Worm (Caenorhabditis elegans) whole organism, late embryonic: ENCODE measurements around the gene K07C5.13.

Source experiments
- C08G9.2 ChIP-seq: sonication (generic microtip); optimal IDR thresholded peaks from 2 replicates; lab custom pipeline; 2016; ENCODE audit warnings: mild to moderate bottlenecking, missing genetic modification characterization, moderate library complexity, missing compliant biosample characterization
- C38D4.7 ChIP-seq: fragments of 200-800 bp; sonication (Bioruptor generic); optimal IDR thresholded peaks from 2 replicates; lab custom pipeline; 2018; ENCODE audit warnings: mild to moderate bottlenecking, missing genetic modification characterization, moderate library complexity, missing compliant biosample characterization
- F13H6.1 ChIP-seq: sonication (generic microtip); optimal IDR thresholded peaks from 2 replicates; lab custom pipeline; 2016; ENCODE audit warnings: missing genetic modification characterization, missing compliant biosample characterization
- Y22D7AL.16 ChIP-seq: sonication (generic microtip); optimal IDR thresholded peaks from 2 replicates; lab custom pipeline; 2016; ENCODE audit warnings: missing genetic modification characterization, missing compliant biosample characterization
- ahr-1 ChIP-seq: sonication (generic microtip); optimal IDR thresholded peaks from 2 replicates; lab custom pipeline; 2016; ENCODE audit warnings: missing genetic modification characterization, missing compliant biosample characterization
- ama-1 ChIP-seq: fragments of 150-350 bp; optimal IDR thresholded peaks from 2 replicates; lab custom pipeline; 2014
- ceh-19 ChIP-seq: fragments of 200-800 bp; sonication (Bioruptor generic); optimal IDR thresholded peaks from 2 replicates; lab custom pipeline; 2018; ENCODE audit warnings: mild to moderate bottlenecking, missing genetic modification characterization, missing compliant biosample characterization
- ceh-2 ChIP-seq: sonication (generic microtip); optimal IDR thresholded peaks from 2 replicates; lab custom pipeline; 2016; ENCODE audit warnings: missing genotype, missing genetic modification characterization, missing compliant biosample characterization
- ceh-22 ChIP-seq: sonication (generic microtip); optimal IDR thresholded peaks from 2 replicates; lab custom pipeline; 2017; ENCODE audit warnings: missing biosample characterization, missing genetic modification characterization
- ceh-24 ChIP-seq: sonication (generic microtip); optimal IDR thresholded peaks from 2 replicates; lab custom pipeline; 2016; ENCODE audit warnings: mild to moderate bottlenecking, missing genetic modification characterization, missing compliant biosample characterization
- ceh-31 ChIP-seq: sonication (generic microtip); optimal IDR thresholded peaks from 2 replicates; lab custom pipeline; 2016; ENCODE audit warnings: missing genetic modification characterization, missing compliant biosample characterization
- ceh-34 ChIP-seq: sonication (generic microtip); optimal IDR thresholded peaks from 2 replicates; lab custom pipeline; 2016; ENCODE audit warnings: mild to moderate bottlenecking, missing genetic modification characterization, missing compliant biosample characterization
- ceh-6 ChIP-seq: fragments of 200-800 bp; sonication (Bioruptor generic); optimal IDR thresholded peaks from 2 replicates; lab custom pipeline; 2018; ENCODE audit warnings: mild to moderate bottlenecking, missing genetic modification characterization, missing compliant biosample characterization
- dve-1 ChIP-seq: sonication (generic microtip); optimal IDR thresholded peaks from 2 replicates; lab custom pipeline; 2017; ENCODE audit warnings: antibody characterized with exemption, mild to moderate bottlenecking, missing genetic modification characterization, missing compliant biosample characterization
- ets-4 ChIP-seq: sonication (generic microtip); optimal IDR thresholded peaks from 2 replicates; lab custom pipeline; 2016; ENCODE audit warnings: missing genetic modification characterization, missing compliant biosample characterization
- fax-1 ChIP-seq: sonication (generic microtip); optimal IDR thresholded peaks from 2 replicates; lab custom pipeline; 2016; ENCODE audit warnings: missing genotype, missing genetic modification characterization, missing compliant biosample characterization
- fkh-6 ChIP-seq: sonication (generic microtip); optimal IDR thresholded peaks from 2 replicates; lab custom pipeline; 2016; ENCODE audit warnings: missing genetic modification characterization, missing compliant biosample characterization
- gmeb-2 ChIP-seq: sonication (generic microtip); optimal IDR thresholded peaks from 2 replicates; lab custom pipeline; 2016; ENCODE audit warnings: missing genetic modification characterization, inconsistent platforms, missing compliant biosample characterization
- hlh-15 ChIP-seq: sonication (generic microtip); optimal IDR thresholded peaks from 2 replicates; lab custom pipeline; 2016; ENCODE audit warnings: missing genetic modification characterization, missing compliant biosample characterization
- hlh-8 ChIP-seq: sonication (generic microtip); optimal IDR thresholded peaks from 2 replicates; lab custom pipeline; 2016; ENCODE audit warnings: missing genotype, missing genetic modification characterization, missing compliant biosample characterization
- mec-3 ChIP-seq: sonication (generic microtip); optimal IDR thresholded peaks from 2 replicates; lab custom pipeline; 2016; ENCODE audit warnings: borderline replicate concordance, missing genetic modification characterization, missing compliant biosample characterization
- nfya-1 ChIP-seq: sonication (generic microtip); optimal IDR thresholded peaks from 2 replicates; lab custom pipeline; 2017; ENCODE audit warnings: missing genetic modification characterization, mild to moderate bottlenecking, missing compliant biosample characterization, antibody characterized with exemption, moderate library complexity
- nhr-11 ChIP-seq: fragments of 150-350 bp; optimal IDR thresholded peaks from 2 replicates; lab custom pipeline; 2014; ENCODE audit warnings: missing biosample characterization, missing genetic modification characterization
- nhr-232 ChIP-seq: sonication (generic microtip); optimal IDR thresholded peaks from 2 replicates; lab custom pipeline; 2016; ENCODE audit warnings: missing genetic modification characterization, missing compliant biosample characterization
- pag-3 ChIP-seq: sonication (generic microtip); optimal IDR thresholded peaks from 2 replicates; lab custom pipeline; 2016; ENCODE audit warnings: missing compliant biosample characterization, missing genetic modification characterization, borderline replicate concordance
- pha-2 ChIP-seq: sonication (generic microtip); optimal IDR thresholded peaks from 2 replicates; lab custom pipeline; 2017; ENCODE audit warnings: mild to moderate bottlenecking, missing genetic modification characterization, missing compliant biosample characterization
- pha-4 ChIP-seq: fragments of 150-350 bp; optimal IDR thresholded peaks from 2 replicates; lab custom pipeline; 2018; ENCODE audit warnings: missing biosample characterization, missing genetic modification reagents, missing genetic modification characterization
- pros-1 ChIP-seq: fragments of 150-350 bp; optimal IDR thresholded peaks from 2 replicates; lab custom pipeline; 2014; ENCODE audit warnings: missing biosample characterization, missing genetic modification reagents, missing genetic modification characterization
- ref-2 ChIP-seq: sonication (generic microtip); optimal IDR thresholded peaks from 2 replicates; lab custom pipeline; 2016; ENCODE audit warnings: missing genetic modification characterization, missing compliant biosample characterization
- rnt-1 ChIP-seq: sonication (generic microtip); optimal IDR thresholded peaks from 2 replicates; lab custom pipeline; 2016; ENCODE audit warnings: missing genetic modification characterization, missing compliant biosample characterization
- sdc-2 ChIP-seq: sonication (generic microtip); optimal IDR thresholded peaks from 2 replicates; lab custom pipeline; 2016; ENCODE audit warnings: missing genotype, missing genetic modification characterization, missing compliant biosample characterization
- sox-4 ChIP-seq: sonication (generic microtip); optimal IDR thresholded peaks from 2 replicates; lab custom pipeline; 2017; ENCODE audit warnings: mild to moderate bottlenecking, missing genetic modification characterization, inconsistent platforms, missing compliant biosample characterization
- tbx-2 ChIP-seq: sonication (generic microtip); optimal IDR thresholded peaks from 2 replicates; lab custom pipeline; 2016; ENCODE audit warnings: missing genetic modification characterization, missing compliant biosample characterization
- tbx-7 ChIP-seq: sonication (generic microtip); optimal IDR thresholded peaks from 2 replicates; lab custom pipeline; 2016; ENCODE audit warnings: missing genotype, missing genetic modification characterization, missing compliant biosample characterization
- ttx-3 ChIP-seq: sonication (generic microtip); optimal IDR thresholded peaks from 2 replicates; lab custom pipeline; 2016; ENCODE audit warnings: missing genetic modification reagents, missing genetic modification characterization, missing compliant biosample characterization
- unc-3 ChIP-seq, 2 experiments: fragments of 200-800 bp in 1 of 2; sonication (Bioruptor generic) in 1 of 2; sonication (generic microtip) in 1 of 2; conservative IDR thresholded peaks in 1 of 2; optimal IDR thresholded peaks in 1 of 2; 2 replicates each; pipeline versions ENCODE4 v1.3.6 to Lab custom; 2016 to 2022; ENCODE audit warnings: missing compliant biosample characterization in 2 of 2, missing genetic modification characterization in 2 of 2, missing genetic modification reagents in 1 of 2
- unc-42 ChIP-seq: sonication (generic microtip); optimal IDR thresholded peaks from 2 replicates; lab custom pipeline; 2016; ENCODE audit warnings: missing genotype, missing genetic modification characterization, missing compliant biosample characterization
- unc-55 ChIP-seq: sonication (generic microtip); optimal IDR thresholded peaks from 2 replicates; lab custom pipeline; 2017; ENCODE audit warnings: missing biosample characterization, missing genetic modification reagents, missing genetic modification characterization
- unc-86 ChIP-seq: sonication (generic microtip); optimal IDR thresholded peaks from 2 replicates; lab custom pipeline; 2016; ENCODE audit warnings: missing genetic modification characterization, missing compliant biosample characterization
- zip-5 ChIP-seq: sonication (generic microtip); optimal IDR thresholded peaks from 2 replicates; lab custom pipeline; 2016; ENCODE audit warnings: missing genetic modification characterization, missing compliant biosample characterization
- ztf-16 ChIP-seq: sonication (generic microtip); optimal IDR thresholded peaks from 2 replicates; lab custom pipeline; 2017; ENCODE audit warnings: missing genetic modification characterization, missing compliant biosample characterization

Gene K07C5.13

DNA sequence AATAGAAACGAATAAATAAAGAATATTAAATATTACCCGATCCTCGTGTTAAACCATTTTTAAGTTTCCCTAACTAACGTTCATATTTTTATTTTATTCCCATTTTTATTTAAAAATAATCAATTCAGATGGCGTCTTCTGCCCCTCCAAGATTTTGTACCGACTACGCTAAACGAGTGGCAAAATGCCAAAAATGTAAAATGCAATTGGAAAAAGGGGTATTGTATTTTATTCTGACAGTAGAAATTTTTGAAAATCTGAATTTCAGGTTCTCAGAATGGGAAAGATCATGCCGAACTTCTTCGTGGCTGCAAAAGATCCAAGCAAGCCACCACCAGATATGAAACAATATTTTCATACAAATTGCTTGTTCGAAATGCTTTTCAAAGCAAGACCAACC, 1.0 kb downstream of the K07C5.13 start, which contains the start of gene K07C5.3:
TSS of gene K07C5.3 (plus strand) at position 129 of the 400 bp plus-strand sequence.
- no peak for TF ChIP-seq sox-4 (tag; lab: Kevin White, UChicago)
- TF ChIP-seq ceh-34 (tag; lab: Kevin White, UChicago), result no peak
- TF ChIP-seq unc-3 (GFP tag; conservative IDR thresholded peaks at IDR 0.05; lab: Robert Waterston, UW), result no peak
- no peak for TF ChIP-seq unc-3 (tag; optimal IDR thresholded peaks at IDR 0.05; lab: Kevin White, UChicago)

- TF ChIP-seq Y22D7AL.16 (tag; lab: Kevin White, UChicago) (no peak), ceh-24 (tag; lab: Kevin White, UChicago) (no peak), ceh-31 (tag; lab: Kevin White, UChicago) (no peak), F13H6.1 (no peak), hlh-15 (tag; lab: Kevin White, UChicago) (no peak), ets-4 (tag; lab: Kevin White, UChicago) (no peak), nhr-232 (tag; lab: Kevin White, UChicago) (no peak), tbx-7 (tag; lab: Kevin White, UChicago) (no peak), unc-86 (tag; lab: Kevin White, UChicago) (no peak), tbx-2 (tag; lab: Kevin White, UChicago) (no peak), ceh-19 (GFP tag; lab: Kevin White, UChicago) (no peak), pha-4 (tag; lab: Kevin White, UChicago) (no peak), nfya-1 (no peak), pha-2 (tag; lab: Kevin White, UChicago) (no peak), mec-3 (tag; lab: Kevin White, UChicago) (no peak), ama-1 (no peak), ttx-3 (tag; lab: Kevin White, UChicago) (no peak), ref-2 (no peak), C08G9.2 (no peak), dve-1 (tag; lab: Kevin White, UChicago) (no peak)
- TF ChIP-seq, all 69 proteins: peak for 0
These were observed 8.2 kb downstream of the K07C5.13 start, which contains the start of gene K07C5.9 for ce11 chrV:10350054-10350453. K07C5.9 (minus strand) TSS chrV:10350154.

DNA sequence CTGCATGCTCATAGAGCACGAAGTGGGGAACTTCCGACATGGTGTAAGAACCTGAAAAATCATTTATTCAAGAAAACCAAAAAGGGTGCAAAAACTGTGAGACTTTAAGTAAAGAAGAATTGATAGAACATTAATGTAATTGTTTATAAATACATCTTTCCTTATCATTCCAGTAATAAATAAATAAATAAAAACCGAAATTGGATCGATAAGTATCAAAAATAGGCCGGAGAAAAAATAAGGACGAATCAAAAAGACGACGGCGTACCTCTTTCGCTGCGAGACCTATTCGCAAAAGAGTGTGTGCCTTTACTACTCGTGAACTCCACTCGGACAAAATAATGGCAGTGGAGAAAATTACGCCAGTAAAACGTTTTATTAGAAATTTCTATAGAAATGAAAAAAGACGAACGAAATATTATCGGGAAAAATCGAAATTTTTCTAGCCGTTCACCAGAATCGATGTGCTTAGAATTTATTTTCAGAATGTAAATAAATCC, 11.1 kb downstream of the K07C5.13 start, which contains the start of gene nol-56:
TSS of gene nol-56 (minus strand) at position 51 of the 500 bp plus-strand sequence.
- TF ChIP-seq ets-4 (tag; lab: Kevin White, UChicago) (no peak), tbx-7 (tag; lab: Kevin White, UChicago) (peak; percentile 8), tbx-2 (tag; lab: Kevin White, UChicago) (peak; percentile 15), unc-42 (tag; lab: Kevin White, UChicago) (peak; percentile 7), ceh-31 (tag; lab: Kevin White, UChicago) (peak; percentile 48), sox-4 (tag; lab: Kevin White, UChicago) (no peak), nfya-1 (peak; percentile 58)

- TF ChIP-seq C38D4.7 (GFP tag; lab: Kevin White, UChicago) (no peak), ceh-2 (tag; lab: Kevin White, UChicago) (peak; percentile 96), nhr-11 (tag; lab: Kevin White, UChicago) (no peak), rnt-1 (tag; lab: Kevin White, UChicago) (peak; percentile 79), pag-3 (no peak), pha-2 (tag; lab: Kevin White, UChicago) (peak; percentile 8), pros-1 (tag; lab: Kevin White, UChicago) (no peak), sox-4 (tag; lab: Kevin White, UChicago) (no peak), F13H6.1 (peak; percentile 49), ceh-6 (no peak), unc-42 (tag; lab: Kevin White, UChicago) (peak; percentile 11), nfya-1 (peak; percentile 50), tbx-7 (tag; lab: Kevin White, UChicago) (peak; percentile 93), mec-3 (tag; lab: Kevin White, UChicago) (peak; percentile 81), hlh-15 (tag; lab: Kevin White, UChicago) (peak; percentile 48), ceh-34 (tag; lab: Kevin White, UChicago) (peak; percentile 52), sdc-2 (tag; lab: Kevin White, UChicago) (peak; percentile 36), hlh-8 (peak; percentile 91), fax-1 (tag; lab: Kevin White, UChicago) (peak; percentile 74), C08G9.2 (peak; percentile 98), fkh-6 (tag; lab: Kevin White, UChicago) (peak; percentile 79), gmeb-2 (tag; lab: Kevin White, UChicago) (no peak), ref-2 (peak; percentile 88), ceh-31 (tag; lab: Kevin White, UChicago) (peak; percentile 96), ahr-1 (peak; percentile 52), ttx-3 (tag; lab: Kevin White, UChicago) (peak; percentile 44), zip-5 (peak; percentile 90), ets-4 (tag; lab: Kevin White, UChicago) (peak; percentile 90), unc-55 (GFP tag; lab: Kevin White, UChicago) (no peak), unc-86 (tag; lab: Kevin White, UChicago) (peak; percentile 68), ztf-16 (tag; lab: Kevin White, UChicago) (peak; percentile 37), ceh-22 (tag; lab: Kevin White, UChicago) (no peak)
These were observed 14.0 kb downstream of the K07C5.13 start, which contains the start of gene sluh-7 for ce11 chrV:10355773-10356335. sluh-7 (minus strand) TSS chrV:10355823.
